Worm (Caenorhabditis elegans): ENCODE data around the gene H25P19.1.

H25P19.1 gene

ce11 chrV:655823-656222 lies 31.7 kb upstream of the H25P19.1 start, which contains the start of gene srh-245:
Gene srh-245, minus strand, starts transcription at chrV:655923.
- TF ChIP-seq B0035.1 (tag; optimal IDR thresholded peaks at IDR 0.05) (no peak), lsy-27 (tag; optimal IDR thresholded peaks at IDR 0.05; ENCODE audit: borderline replicate concordance, insufficient read depth) (no peak), sptf-2 (GFP tag; optimal IDR thresholded peaks at IDR 0.05) (no peak), ztf-26 (tag; optimal IDR thresholded peaks at IDR 0.05) (no peak), F22D6.2 (tag; optimal IDR thresholded peaks at IDR 0.05) (no peak), ztf-6 (GFP tag; IDR thresholded peaks at IDR 0.05) (no peak), cebp-1 (GFP tag; IDR thresholded peaks at IDR 0.05) (no peak), cebp-1 (tag; optimal IDR thresholded peaks at IDR 0.05) (no peak), hlh-26 (GFP tag; conservative IDR thresholded peaks at IDR 0.05) (no peak), hsf-1 (GFP tag; IDR thresholded peaks at IDR 0.05) (no peak), ztf-18 (tag; optimal IDR thresholded peaks at IDR 0.05) (no peak)

ce11 chrV:657678-658077 lies 29.8 kb upstream of the H25P19.1 start, which contains the start of gene srh-246:
Gene srh-246, minus strand, starts transcription at chrV:657778.
- TF ChIP-seq nfya-1 (tag; optimal IDR thresholded peaks at IDR 0.05; ENCODE audit: borderline replicate concordance, insufficient read depth) (no peak), lag-1 (GFP tag; IDR thresholded peaks at IDR 0.05) (no peak), ceh-91 (GFP tag; IDR thresholded peaks at IDR 0.05) (no peak), B0261.1 (tag; optimal IDR thresholded peaks at IDR 0.05) (no peak)

ce11 chrV:658140-658539 lies 29.3 kb upstream of the H25P19.1 start:
- TF ChIP-seq ceh-91 (GFP tag; IDR thresholded peaks at IDR 0.05): peak; percentile 44; the same call in 1 of the 2 replicates
- peak; percentile 99; the same call in 1 of the 2 replicates for TF ChIP-seq Y53F4B.3 (GFP tag; IDR thresholded peaks at IDR 0.05)
- peak; percentile 74; the same call in 1 of the 2 replicates for TF ChIP-seq madf-3 (GFP tag; IDR thresholded peaks at IDR 0.05)
- peak; percentile 92 for TF ChIP-seq egrh-3 (GFP tag; IDR thresholded peaks at IDR 0.05)
- 0 out of 2 replicates have a peak, but pooled peaks have one; percentile 35 for TF ChIP-seq hsf-1 (GFP tag; IDR thresholded peaks at IDR 0.05)

- TF ChIP-seq atf-7 (tag; optimal IDR thresholded peaks at IDR 0.05) (no peak), Y67H2A.10 (GFP tag; conservative IDR thresholded peaks at IDR 0.05) (no peak), D2030.7 (GFP tag; IDR thresholded peaks at IDR 0.05) (no peak), hlh-12 (tag; optimal IDR thresholded peaks at IDR 0.05) (no peak), lsl-1 (GFP tag; optimal IDR thresholded peaks at IDR 0.05) (no peak), hrde-1 (tag; optimal IDR thresholded peaks at IDR 0.05; ENCODE audit: borderline replicate concordance) (no peak), madf-8 (GFP tag; conservative IDR thresholded peaks at IDR 0.05) (no peak)
Observed at ce11 chrV:660210-660609, 27.3 kb upstream of the H25P19.1 start, which contains the start of gene F31F4.17. Gene F31F4.17, minus strand, starts transcription at chrV:660310.

ce11 chrV:664337-664847 lies 23.1 kb upstream of the H25P19.1 start, which contains the start of the genes F31F4.11 and srh-266:
Gene F31F4.11, minus strand, starts transcription at chrV:664437.
Gene srh-266, plus strand, starts transcription at chrV:664797.
- TF ChIP-seq ZK185.1 (tag; optimal IDR thresholded peaks at IDR 0.05; ENCODE audit: poor library complexity, severe bottlenecking): no peak
- TF ChIP-seq F52B5.7 (tag; optimal IDR thresholded peaks at IDR 0.05): no peak
- no peak for TF ChIP-seq hmg-1.2 (GFP tag; IDR thresholded peaks at IDR 0.05)
- no peak for TF ChIP-seq ztf-6 (GFP tag; IDR thresholded peaks at IDR 0.05)
- TF ChIP-seq ztf-22 (GFP tag; optimal IDR thresholded peaks at IDR 0.05): no peak
- no peak for TF ChIP-seq aptf-2 (GFP tag; conservative IDR thresholded peaks at IDR 0.05)
- no peak for TF ChIP-seq nfya-1 (tag; optimal IDR thresholded peaks at IDR 0.05; ENCODE audit: borderline replicate concordance, insufficient read depth)
- TF ChIP-seq snpc-4 (GFP tag; optimal IDR thresholded peaks at IDR 0.05): no peak
- no peak for TF ChIP-seq snpc-4 (tag; optimal IDR thresholded peaks at IDR 0.05)
- TF ChIP-seq lin-26 (GFP tag; IDR thresholded peaks at IDR 0.05): no peak
